Fruit fly (Drosophila melanogaster): Measurements from ENCODE around the gene CG16825.

The CG16825 gene

dm6 chr2L:13286456-13286855 lies 18.1 kb upstream of the CG16825 start, which contains the start of the genes Drep4 and Uvrag (continued):
- no peak for TF ChIP-seq nau (GFP tag; optimal IDR thresholded peaks at IDR 0.05)
- no peak for TF ChIP-seq corto (GFP tag; optimal IDR thresholded peaks at IDR 0.05)
- TF ChIP-seq Dad (GFP tag; optimal IDR thresholded peaks at IDR 0.05) = no peak
- TF ChIP-seq TFAM (GFP tag; optimal IDR thresholded peaks at IDR 0.05) = no peak
- TF ChIP-seq gsb (GFP tag; IDR thresholded peaks at IDR 0.05) = no peak
- TF ChIP-seq trem (tag; optimal IDR thresholded peaks at IDR 0.05) = peak; percentile 67
- TF ChIP-seq CG31365 (tag; optimal IDR thresholded peaks at IDR 0.05) = no peak
- TF ChIP-seq CG30431 (GFP tag; optimal IDR thresholded peaks at IDR 0.05) = peak; percentile 17
- TF ChIP-seq Stat92E (GFP tag; optimal IDR thresholded peaks at IDR 0.05) = no peak
- TF ChIP-seq Hmr (GFP tag; optimal IDR thresholded peaks at IDR 0.05) = peak; percentile 65
- no peak for TF ChIP-seq danr (GFP tag; IDR thresholded peaks at IDR 0.05)
- TF ChIP-seq vnd (GFP tag; IDR thresholded peaks at IDR 0.05; ENCODE audit: partially characterized antibody) = no peak
- TF ChIP-seq E2f2 (GFP tag; IDR thresholded peaks at IDR 0.05) = no peak
- no peak for TF ChIP-seq her (GFP tag; optimal IDR thresholded peaks at IDR 0.05)
- TF ChIP-seq Eip74EF (GFP tag; optimal IDR thresholded peaks at IDR 0.05) = no peak
- TF ChIP-seq Atf-2 (GFP tag; optimal IDR thresholded peaks at IDR 0.05) = no peak
- TF ChIP-seq CG18476 (GFP tag; optimal IDR thresholded peaks at IDR 0.05) = no peak
- no peak for TF ChIP-seq hth (optimal IDR thresholded peaks at IDR 0.05)
- no peak for TF ChIP-seq Mes4 (GFP tag; optimal IDR thresholded peaks at IDR 0.05)
- TF ChIP-seq gro (GFP tag; optimal IDR thresholded peaks at IDR 0.05) = no peak
- no peak for TF ChIP-seq ap (GFP tag; IDR thresholded peaks at IDR 0.05)
- TF ChIP-seq fd64A (GFP tag; optimal IDR thresholded peaks at IDR 0.05) = no peak
- 0 out of 2 replicates have a peak, but pooled peaks have one; percentile 18 for TF ChIP-seq ara (GFP tag; IDR thresholded peaks at IDR 0.05)
- peak; percentile 62 for TF ChIP-seq ttk (GFP tag; IDR thresholded peaks at IDR 0.05)
- no peak for TF ChIP-seq twi (tag; optimal IDR thresholded peaks at IDR 0.05)
- peak; percentile 3; the same call in 1 of the 2 replicates for TF ChIP-seq Poxn (GFP tag; IDR thresholded peaks at IDR 0.05)
- no peak for TF ChIP-seq CG7745 (tag; optimal IDR thresholded peaks at IDR 0.05)
- peak; percentile 50 for TF ChIP-seq YL-1 (GFP tag; optimal IDR thresholded peaks at IDR 0.05)
- no peak for TF ChIP-seq mirr (GFP tag; optimal IDR thresholded peaks at IDR 0.05)
- TF ChIP-seq ato (GFP tag; IDR thresholded peaks at IDR 0.05; ENCODE audit: partially characterized antibody) = no peak
- TF ChIP-seq bowl (GFP tag; IDR thresholded peaks at IDR 0.05) = no peak
- no peak; the same call in 1 of the 2 replicates for TF ChIP-seq Ada2b (GFP tag; IDR thresholded peaks at IDR 0.05)
- no peak for TF ChIP-seq CG9876 (GFP tag; optimal IDR thresholded peaks at IDR 0.05)
- peak; percentile 69; the same call in 2 of the 3 replicates for TF ChIP-seq tgo (GFP tag; IDR thresholded peaks at IDR 0.05)
- TF ChIP-seq Mad (GFP tag; optimal IDR thresholded peaks at IDR 0.05) = no peak
- TF ChIP-seq dimm (GFP tag; IDR thresholded peaks at IDR 0.05) = no peak
- TF ChIP-seq CG13894 (tag; optimal IDR thresholded peaks at IDR 0.05) = no peak
- TF ChIP-seq pum (GFP tag; optimal IDR thresholded peaks at IDR 0.05) = no peak
- TF ChIP-seq CG7357 (GFP tag; IDR thresholded peaks at IDR 0.05) = 0 out of 3 replicates have a peak, but pooled peaks have one; percentile 22
- TF ChIP-seq slou (GFP tag; optimal IDR thresholded peaks at IDR 0.05) = peak; percentile 57
- TF ChIP-seq CG4328 (GFP tag; optimal IDR thresholded peaks at IDR 0.05) = peak; percentile 55
- TF ChIP-seq CG15479 (GFP tag; optimal IDR thresholded peaks at IDR 0.05) = no peak
- no peak for TF ChIP-seq CG4707 (GFP tag; optimal IDR thresholded peaks at IDR 0.05)
- no peak for TF ChIP-seq sisA (GFP tag; IDR thresholded peaks at IDR 0.05)
- TF ChIP-seq toy (GFP tag; IDR thresholded peaks at IDR 0.05) = no peak
- TF ChIP-seq E2f1 (GFP tag; IDR thresholded peaks at IDR 0.05) = no peak
- no peak; the same call in none of the 2 replicates for TF ChIP-seq Ptx1 (GFP tag; IDR thresholded peaks at IDR 0.05)
- TF ChIP-seq insv (GFP tag; optimal IDR thresholded peaks at IDR 0.05) = peak in 1 of 2 experiments; percentile 73
- TF ChIP-seq CG10431 (GFP tag; optimal IDR thresholded peaks at IDR 0.05) = peak; percentile 26
- no peak for TF ChIP-seq tup (GFP tag; optimal IDR thresholded peaks at IDR 0.05)
- no peak for TF ChIP-seq kah (GFP tag; optimal IDR thresholded peaks at IDR 0.05)
- peak; percentile 71 for TF ChIP-seq CG9215 (GFP tag; IDR thresholded peaks at IDR 0.05)
